Fruit fly (Drosophila melanogaster) whole organism, embryonic: ENCODE results near the gene ZAP3.

Experiments
- Adf1 ChIP-seq: fragments of 200-800 bp; sonication (Bioruptor generic); IDR thresholded peaks from 2 replicates; pipeline ENCODE4 v1.3.6; 2022; ENCODE audit warnings: missing biosample characterization, missing genetic modification characterization
- Antp ChIP-seq: fragments of 200-800 bp; sonication (Bioruptor generic); optimal IDR thresholded peaks from 3 replicates; lab custom pipeline; 2016; ENCODE audit warnings: missing biosample characterization, missing genetic modification characterization
- CG10321 ChIP-seq: fragments of 200-800 bp; sonication (Bioruptor generic); IDR thresholded peaks from 2 replicates; pipeline ENCODE4 v1.3.6; 2022; ENCODE audit warnings: missing biosample characterization, missing genetic modification characterization
- CG1233 ChIP-seq: fragments of 200-800 bp; sonication (Bioruptor generic); optimal IDR thresholded peaks from 4 replicates; lab custom pipeline; 2018; ENCODE audit warnings: missing biosample characterization, mild to moderate bottlenecking, missing genetic modification characterization
- CG1603 ChIP-seq: fragments of 200-800 bp; sonication (Bioruptor generic); optimal IDR thresholded peaks from 2 replicates; lab custom pipeline; 2019; ENCODE audit warnings: missing biosample characterization, mild to moderate bottlenecking, missing genetic modification characterization, moderate library complexity
- CG17612 ChIP-seq: fragments of 200-800 bp; sonication (Bioruptor generic); IDR thresholded peaks from 2 replicates; pipeline ENCODE4 v1.3.6; 2022; ENCODE audit warnings: missing biosample characterization, missing genetic modification characterization
- CG18599 ChIP-seq: fragments of 200-800 bp; sonication (Bioruptor generic); optimal IDR thresholded peaks from 3 replicates; lab custom pipeline; 2017; ENCODE audit warnings: missing biosample characterization, missing genetic modification characterization, mild to moderate bottlenecking, moderate library complexity, missing genetic modification reagents
- CG6254 ChIP-seq: fragments of 200-800 bp; sonication (Bioruptor generic); optimal IDR thresholded peaks from 3 replicates; lab custom pipeline; 2017; ENCODE audit warnings: mild to moderate bottlenecking, missing biosample characterization, missing genetic modification reagents, missing genetic modification characterization
- CG7372 ChIP-seq: fragments of 200-800 bp; sonication (Bioruptor generic); IDR thresholded peaks from 2 replicates; pipeline ENCODE4 v1.3.6; 2022; ENCODE audit warnings: missing biosample characterization, missing genetic modification characterization
- CkIIα-i1 ChIP-seq: fragments of 200-800 bp; sonication (Bioruptor generic); IDR thresholded peaks from 2 replicates; pipeline ENCODE4 v1.3.6; 2022; ENCODE audit warnings: missing biosample characterization, missing genetic modification characterization
- Dek ChIP-seq: fragments of 200-800 bp; sonication (Bioruptor generic); optimal IDR thresholded peaks from 3 replicates; lab custom pipeline; 2019; ENCODE audit warnings: missing biosample characterization, mild to moderate bottlenecking, missing genetic modification characterization, moderate library complexity
- Dref ChIP-seq: fragments of 200-800 bp; sonication (Bioruptor generic); IDR thresholded peaks from 2 replicates; pipeline ENCODE4 v1.3.6; 2022; ENCODE audit warnings: missing biosample characterization, missing genetic modification characterization
- Ets97D ChIP-seq: fragments of 200-800 bp; sonication (Bioruptor generic); optimal IDR thresholded peaks from 3 replicates; lab custom pipeline; 2016; ENCODE audit warnings: missing biosample characterization, missing genetic modification characterization
- H2.0 ChIP-seq: fragments of 200-800 bp; sonication (Bioruptor generic); IDR thresholded peaks from 2 replicates; pipeline ENCODE4 v1.3.6; 2022; ENCODE audit warnings: missing biosample characterization, missing genetic modification characterization
- Lim3 ChIP-seq: fragments of 200-800 bp; sonication (Bioruptor generic); IDR thresholded peaks from 2 replicates; pipeline ENCODE4 v1.3.6; 2022; ENCODE audit warnings: missing biosample characterization, missing genetic modification characterization
- MESR4 ChIP-seq: fragments of 200-800 bp; sonication (Bioruptor generic); optimal IDR thresholded peaks from 2 replicates; lab custom pipeline; 2018; ENCODE audit warnings: missing biosample characterization, mild to moderate bottlenecking, missing genetic modification characterization, moderate library complexity
- Max ChIP-seq: fragments of 200-800 bp; sonication (Bioruptor generic); optimal IDR thresholded peaks from 2 replicates; lab custom pipeline; 2016; ENCODE audit warnings: missing biosample characterization, mild to moderate bottlenecking, missing genetic modification characterization
- Med ChIP-seq: fragments of 200-800 bp; sonication (Bioruptor generic); peaks from one replicate; lab custom pipeline; 2016; ENCODE audit warnings: missing biosample characterization, missing genetic modification characterization, mild to moderate bottlenecking, inconsistent platforms, moderate library complexity
- Mrtf ChIP-seq: fragments of 200-800 bp; sonication (Bioruptor generic); IDR thresholded peaks from 3 replicates; pipeline ENCODE4 v1.3.6; 2022; ENCODE audit warnings: missing biosample characterization, missing genetic modification characterization
- Oli ChIP-seq: fragments of 200-800 bp; sonication (Bioruptor generic); optimal IDR thresholded peaks from 2 replicates; lab custom pipeline; 2018; ENCODE audit warnings: missing biosample characterization, mild to moderate bottlenecking, missing genetic modification characterization, moderate library complexity
- Sox102F ChIP-seq: fragments of 200-800 bp; sonication (Bioruptor generic); optimal IDR thresholded peaks from 2 replicates; lab custom pipeline; 2018; ENCODE audit warnings: missing biosample characterization, mild to moderate bottlenecking, missing genetic modification characterization, moderate library complexity
- TFAM ChIP-seq: fragments of 200-800 bp; sonication (Bioruptor generic); optimal IDR thresholded peaks from 2 replicates; lab custom pipeline; 2017; ENCODE audit warnings: missing biosample characterization, missing genetic modification characterization, inconsistent platforms
- abd-A ChIP-seq: fragments of 200-800 bp; sonication (Bioruptor generic); optimal IDR thresholded peaks from 3 replicates; lab custom pipeline; 2019; ENCODE audit warnings: missing biosample characterization, mild to moderate bottlenecking, missing genetic modification characterization, moderate library complexity
- ac ChIP-seq: fragments of 200-800 bp; sonication (Bioruptor generic); optimal IDR thresholded peaks from 3 replicates; lab custom pipeline; 2017; ENCODE audit warnings: missing biosample characterization, mild to moderate bottlenecking, missing genetic modification characterization
- bigmax ChIP-seq: fragments of 200-800 bp; sonication (Bioruptor generic); optimal IDR thresholded peaks from 2 replicates; lab custom pipeline; 2018; ENCODE audit warnings: missing biosample characterization, mild to moderate bottlenecking, missing genetic modification characterization
- danr ChIP-seq: fragments of 200-800 bp; sonication (Bioruptor generic); IDR thresholded peaks from 2 replicates; pipeline ENCODE4 v1.3.6; 2022; ENCODE audit warnings: missing biosample characterization, missing genetic modification characterization
- fd64A ChIP-seq: fragments of 200-800 bp; sonication (Bioruptor generic); optimal IDR thresholded peaks from 3 replicates; lab custom pipeline; 2018; ENCODE audit warnings: missing biosample characterization, mild to moderate bottlenecking, missing genetic modification characterization
- fd96Cb ChIP-seq: fragments of 200-800 bp; sonication (Bioruptor generic); optimal IDR thresholded peaks from 2 replicates; lab custom pipeline; 2018; ENCODE audit warnings: missing biosample characterization, mild to moderate bottlenecking, missing genetic modification characterization, moderate library complexity
- fru ChIP-seq: fragments of >200 bp; optimal IDR thresholded peaks from 2 replicates; lab custom pipeline; 2017
- gfzf ChIP-seq: fragments of 200-800 bp; sonication (Bioruptor generic); optimal IDR thresholded peaks from 2 replicates; lab custom pipeline; 2016; ENCODE audit warnings: missing biosample characterization, mild to moderate bottlenecking, missing genetic modification characterization, moderate library complexity
- gsb-n ChIP-seq: fragments of 200-800 bp; sonication (Bioruptor generic); optimal IDR thresholded peaks from 3 replicates; lab custom pipeline; 2018; ENCODE audit warnings: missing biosample characterization, mild to moderate bottlenecking, missing genetic modification characterization
- hkb ChIP-seq, 2 experiments: fragments of 200-800 bp in 1 of 2; fragments of >200 bp in 1 of 2; sonication (Bioruptor generic) in 1 of 2; IDR thresholded peaks in 1 of 2; optimal IDR thresholded peaks in 1 of 2; 2 replicates each; pipeline versions ENCODE4 v1.3.6 to Lab custom; 2017 to 2022; ENCODE audit warnings: missing biosample characterization in 1 of 2, missing genetic modification characterization in 1 of 2
- jing ChIP-seq: fragments of 200-800 bp; sonication (Bioruptor generic); optimal IDR thresholded peaks from 2 replicates; lab custom pipeline; 2018; ENCODE audit warnings: missing biosample characterization, mild to moderate bottlenecking, missing genetic modification characterization
- maf-S ChIP-seq: fragments of 200-800 bp; sonication (Bioruptor generic); optimal IDR thresholded peaks from 2 replicates; lab custom pipeline; 2016; ENCODE audit warnings: missing biosample characterization, missing genetic modification characterization
- nerfin-1 ChIP-seq: fragments of 200-800 bp; sonication (Bioruptor generic); optimal IDR thresholded peaks from 3 replicates; lab custom pipeline; 2019; ENCODE audit warnings: missing biosample characterization, mild to moderate bottlenecking, missing genetic modification characterization, moderate library complexity
- nom ChIP-seq: fragments of 200-800 bp; sonication (Bioruptor generic); optimal IDR thresholded peaks from 2 replicates; lab custom pipeline; 2017; ENCODE audit warnings: missing biosample characterization, missing genetic modification characterization, mild to moderate bottlenecking, moderate library complexity, missing genetic modification reagents
- pfk ChIP-seq: fragments of 200-800 bp; sonication (Bioruptor generic); optimal IDR thresholded peaks from 2 replicates; lab custom pipeline; 2018; ENCODE audit warnings: missing biosample characterization, mild to moderate bottlenecking, missing genetic modification characterization, moderate library complexity
- pho ChIP-seq: fragments of 200-800 bp; sonication (Bioruptor generic); optimal IDR thresholded peaks from 2 replicates; lab custom pipeline; 2016; ENCODE audit warnings: missing biosample characterization, missing genetic modification characterization
- phol ChIP-seq: fragments of 200-800 bp; sonication (Bioruptor generic); optimal IDR thresholded peaks from 3 replicates; lab custom pipeline; 2018; ENCODE audit warnings: missing biosample characterization, mild to moderate bottlenecking, missing genetic modification characterization, moderate library complexity
- pita ChIP-seq: fragments of 200-800 bp; sonication (Bioruptor generic); optimal IDR thresholded peaks from 2 replicates; lab custom pipeline; 2017; ENCODE audit warnings: missing biosample characterization, mild to moderate bottlenecking, missing genetic modification characterization
- psq ChIP-seq: fragments of 200-800 bp; sonication (Bioruptor generic); optimal IDR thresholded peaks from 2 replicates; lab custom pipeline; 2017; ENCODE audit warnings: missing biosample characterization, missing genetic modification characterization
- salm ChIP-seq: fragments of 200-800 bp; sonication (Bioruptor generic); optimal IDR thresholded peaks from 2 replicates; lab custom pipeline; 2018; ENCODE audit warnings: missing biosample characterization, mild to moderate bottlenecking, missing genetic modification characterization
- shn ChIP-seq: fragments of 200-800 bp; sonication (Bioruptor generic); optimal IDR thresholded peaks from 3 replicates; lab custom pipeline; 2016; ENCODE audit warnings: missing biosample characterization, missing genetic modification characterization
- sug ChIP-seq: fragments of 200-800 bp; optimal IDR thresholded peaks from 2 replicates; lab custom pipeline; 2019; ENCODE audit warnings: missing biosample characterization, mild to moderate bottlenecking, missing genetic modification characterization, moderate library complexity
- toy ChIP-seq: fragments of 200-800 bp; sonication (Bioruptor generic); IDR thresholded peaks from 2 replicates; pipeline ENCODE4 v1.3.6; 2022; ENCODE audit warnings: missing biosample characterization, missing genetic modification characterization
- tx ChIP-seq: fragments of 200-800 bp; sonication (Bioruptor generic); optimal IDR thresholded peaks from 2 replicates; lab custom pipeline; 2016; ENCODE audit warnings: missing biosample characterization, missing genetic modification characterization
- zen ChIP-seq: fragments of 200-800 bp; sonication (Bioruptor generic); optimal IDR thresholded peaks from 3 replicates; lab custom pipeline; 2018; ENCODE audit warnings: missing biosample characterization, mild to moderate bottlenecking, missing genetic modification characterization, moderate library complexity
- zfh1 ChIP-seq: fragments of 200-800 bp; sonication (Bioruptor generic); IDR thresholded peaks from 3 replicates; pipeline ENCODE4 v1.3.6; 2022; ENCODE audit warnings: missing biosample characterization, missing genetic modification characterization
- zfh2 ChIP-seq: fragments of 200-800 bp; sonication (Bioruptor generic); optimal IDR thresholded peaks from 2 replicates; lab custom pipeline; 2016; ENCODE audit warnings: missing biosample characterization, missing genetic modification characterization

ZAP3 gene

dm6 chrX:10088023-10088913, 6.0 kb upstream of the ZAP3 start (continued):
- no peak; the same call in 1 of the 2 replicates for TF ChIP-seq CG10321 (GFP tag; lab: Robert Waterston, UW)
- TF ChIP-seq fru: no peak
- TF ChIP-seq psq: peak; percentile 29
- TF ChIP-seq hkb (optimal IDR thresholded peaks at IDR 0.05; lab: Kevin White, UChicago): no peak
- peak; percentile 79 for TF ChIP-seq hkb (GFP tag; IDR thresholded peaks at IDR 0.05; lab: Robert Waterston, UW)
- TF ChIP-seq pita: no peak
- TF ChIP-seq gfzf (GFP tag; lab: Kevin White, UChicago): no peak
- no peak for TF ChIP-seq Ets97D (GFP tag; lab: Kevin White, UChicago)
- peak; percentile 67 for TF ChIP-seq Oli (tag; lab: Kevin White, UChicago)
- TF ChIP-seq zfh1 (GFP tag; lab: Robert Waterston, UW): peak; percentile 89
- TF ChIP-seq shn (GFP tag; lab: Kevin White, UChicago): peak; percentile 11
- TF ChIP-seq CG17612 (GFP tag; lab: Robert Waterston, UW): peak; percentile 23; the same call in 1 of the 2 replicates
- TF ChIP-seq CkIIα-i1 (GFP tag; lab: Robert Waterston, UW): no peak
- peak; percentile 62 for TF ChIP-seq CG18599 (GFP tag; lab: Kevin White, UChicago)
- no peak for TF ChIP-seq Dref (GFP tag; lab: Robert Waterston, UW)
- no peak for TF ChIP-seq pfk
- no peak for TF ChIP-seq Dek (tag; lab: Kevin White, UChicago)
- peak; percentile 73 for TF ChIP-seq phol (tag; lab: Kevin White, UChicago)
- peak; percentile 19 for TF ChIP-seq Antp (GFP tag; lab: Kevin White, UChicago)
- TF ChIP-seq toy: no peak
- TF ChIP-seq abd-A (tag; lab: Kevin White, UChicago): no peak
- TF ChIP-seq tx: peak; percentile 15
- peak; percentile 39 for TF ChIP-seq CG1233
- TF ChIP-seq nom (GFP tag; lab: Kevin White, UChicago): peak; percentile 62
- TF ChIP-seq H2.0 (GFP tag; lab: Robert Waterston, UW): peak; percentile 71
- TF ChIP-seq jing: no peak
- TF ChIP-seq Max (GFP tag; lab: Kevin White, UChicago): peak; percentile 14
- TF ChIP-seq Lim3 (GFP tag; lab: Robert Waterston, UW): no peak
- TF ChIP-seq fd64A (GFP tag; lab: Kevin White, UChicago): no peak
- peak; percentile 37 for TF ChIP-seq salm (tag; lab: Kevin White, UChicago)
- no peak for TF ChIP-seq CG1603 (tag; lab: Kevin White, UChicago)
- TF ChIP-seq Adf1 (GFP tag; lab: Robert Waterston, UW): no peak
- no peak for TF ChIP-seq pho (GFP tag; lab: Kevin White, UChicago)
- TF ChIP-seq fd96Cb (tag; lab: Kevin White, UChicago): peak; percentile 62
- no peak for TF ChIP-seq TFAM (GFP tag; lab: Kevin White, UChicago)
- peak; percentile 65 for TF ChIP-seq Sox102F (GFP tag; lab: Kevin White, UChicago)
- peak; percentile 59 for TF ChIP-seq CG6254 (GFP tag; lab: Kevin White, UChicago)
- TF ChIP-seq gsb-n (tag; lab: Kevin White, UChicago): peak; percentile 63
- TF ChIP-seq MESR4 (GFP tag; lab: Kevin White, UChicago): no peak
- TF ChIP-seq danr (GFP tag; lab: Robert Waterston, UW): no peak
- TF ChIP-seq ac: peak; percentile 79
- TF ChIP-seq Mrtf: peak; percentile 63; the same call in 2 of the 3 replicates
- peak; percentile 68 for TF ChIP-seq Med (GFP tag; lab: Kevin White, UChicago)
- no peak for TF ChIP-seq nerfin-1 (tag; lab: Kevin White, UChicago)
- no peak for TF ChIP-seq zfh2
- TF ChIP-seq zen (tag; lab: Kevin White, UChicago): peak; percentile 87
- no peak for TF ChIP-seq bigmax (GFP tag; lab: Kevin White, UChicago)
- no peak for TF ChIP-seq CG7372 (GFP tag; lab: Robert Waterston, UW)
- TF ChIP-seq maf-S: peak; percentile 14
- TF ChIP-seq sug (tag; lab: Kevin White, UChicago): no peak
